Fruit fly (Drosophila melanogaster): ENCODE measurements around the gene CG44815.

The CG44815 gene

dm6 chrX:9476908-9477307 is 30.9 kb upstream of the CG44815 start:
- TF ChIP-seq onecut (GFP tag; IDR thresholded peaks at IDR 0.05): no peak
- TF ChIP-seq klu (GFP tag; IDR thresholded peaks at IDR 0.05): no peak
- no peak for TF ChIP-seq oc (tag; optimal IDR thresholded peaks at IDR 0.05)

- TF ChIP-seq CG6272 (GFP tag; IDR thresholded peaks at IDR 0.05): no peak
- TF ChIP-seq gcm2 (GFP tag; optimal IDR thresholded peaks at IDR 0.05): no peak
- TF ChIP-seq CG7372 (GFP tag; IDR thresholded peaks at IDR 0.05): no peak
- no peak for TF ChIP-seq mld (GFP tag; IDR thresholded peaks at IDR 0.05; ENCODE audit: partially characterized antibody)
- TF ChIP-seq cad (GFP tag; optimal IDR thresholded peaks at IDR 0.05): no peak
- no peak for TF ChIP-seq abd-A (tag; optimal IDR thresholded peaks at IDR 0.05)
- TF ChIP-seq Jarid2 (GFP tag; optimal IDR thresholded peaks at IDR 0.05): no peak
- no peak for TF ChIP-seq mirr (GFP tag; optimal IDR thresholded peaks at IDR 0.05)
- TF ChIP-seq NfI (GFP tag; optimal IDR thresholded peaks at IDR 0.05): no peak
- no peak for TF ChIP-seq gsb-n (tag; optimal IDR thresholded peaks at IDR 0.05)
- no peak for TF ChIP-seq CG10654 (GFP tag; optimal IDR thresholded peaks at IDR 0.05)
- no peak for TF ChIP-seq zfh1 (GFP tag; IDR thresholded peaks at IDR 0.05)
- no peak for TF ChIP-seq sim (GFP tag; IDR thresholded peaks at IDR 0.05)
- TF ChIP-seq slbo (GFP tag; IDR thresholded peaks at IDR 0.05): no peak
Observed at dm6 chrX:9474115-9474514, 28.1 kb upstream of the CG44815 start.

dm6 chrX:9468285-9468684 is 22.3 kb upstream of the CG44815 start:
- no peak for TF ChIP-seq jigr1 (GFP tag; IDR thresholded peaks at IDR 0.05)
- TF ChIP-seq bsh (GFP tag; optimal IDR thresholded peaks at IDR 0.05): peak in 1 of 2 experiments; percentile 6
- peak; percentile 70 for TF ChIP-seq Drgx (GFP tag; IDR thresholded peaks at IDR 0.05)

dm6 chrX:9467656-9468055 is 21.6 kb upstream of the CG44815 start:
- no peak for TF ChIP-seq CG17829 (tag; optimal IDR thresholded peaks at IDR 0.05)
- no peak for TF ChIP-seq Dll (GFP tag; IDR thresholded peaks at IDR 0.05; ENCODE audit: partially characterized antibody)
- TF ChIP-seq CG32532 (GFP tag; IDR thresholded peaks at IDR 0.05): no peak
- TF ChIP-seq CG10209 (GFP tag; optimal IDR thresholded peaks at IDR 0.05): no peak
- TF ChIP-seq CG7839 (tag; optimal IDR thresholded peaks at IDR 0.05): no peak
- TF ChIP-seq CG7271 (tag; optimal IDR thresholded peaks at IDR 0.05): no peak
- no peak for TF ChIP-seq ems (GFP tag; optimal IDR thresholded peaks at IDR 0.05)
- TF ChIP-seq ERR (GFP tag; optimal IDR thresholded peaks at IDR 0.05): no peak
- no peak for TF ChIP-seq tna (GFP tag; IDR thresholded peaks at IDR 0.05; ENCODE audit: partially characterized antibody)
- TF ChIP-seq CG7372 (GFP tag; IDR thresholded peaks at IDR 0.05): no peak
- TF ChIP-seq pb (GFP tag; optimal IDR thresholded peaks at IDR 0.05): no peak
- TF ChIP-seq CG9932 (GFP tag; IDR thresholded peaks at IDR 0.05): no peak
- TF ChIP-seq CG12769 (tag; optimal IDR thresholded peaks at IDR 0.05): no peak
- TF ChIP-seq CG17385 (GFP tag; optimal IDR thresholded peaks at IDR 0.05): no peak
- no peak for TF ChIP-seq CG16813 (GFP tag; IDR thresholded peaks at IDR 0.05; ENCODE audit: partially characterized antibody)
- TF ChIP-seq CG2129 (GFP tag; IDR thresholded peaks at IDR 0.05; ENCODE audit: partially characterized antibody): no peak
- TF ChIP-seq CG10431 (GFP tag; optimal IDR thresholded peaks at IDR 0.05): no peak
- no peak for TF ChIP-seq CG14050 (GFP tag; IDR thresholded peaks at IDR 0.05)
